Worm (Caenorhabditis elegans): ENCODE data around the gene F32A11.1.

DNA sequence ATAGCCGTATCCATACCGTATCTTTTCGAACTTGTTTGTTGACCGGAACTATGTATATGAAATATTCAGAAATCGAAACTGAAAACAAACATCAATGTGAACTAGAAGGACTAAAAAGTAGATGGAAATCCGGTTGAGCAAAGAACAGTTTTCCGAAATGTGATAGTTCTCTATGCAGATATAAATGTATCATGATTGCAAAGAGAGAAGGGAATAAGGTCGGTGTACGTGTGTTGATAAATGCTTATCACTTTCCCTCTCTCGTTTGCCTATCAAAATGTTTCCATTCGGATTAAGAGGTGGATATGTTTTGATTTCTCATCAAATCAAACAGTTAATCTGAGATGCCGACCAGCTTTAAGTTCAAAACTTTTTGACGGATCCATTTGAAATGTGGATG, 8.9 kb upstream of the F32A11.1 start:
- TF ChIP-seq flt-1 (GFP tag; IDR thresholded peaks at IDR 0.05), result no peak
- TF ChIP-seq klf-2 (GFP tag; conservative IDR thresholded peaks at IDR 0.05), result no peak
- no peak for TF ChIP-seq ref-1 (GFP tag; conservative IDR thresholded peaks at IDR 0.05)
- no peak for TF ChIP-seq cog-1 (tag; optimal IDR thresholded peaks at IDR 0.05)
- TF ChIP-seq ztf-29 (GFP tag; IDR thresholded peaks at IDR 0.05), result no peak
- no peak for TF ChIP-seq ztf-23 (GFP tag; IDR thresholded peaks at IDR 0.05)
- TF ChIP-seq T22C8.4 (GFP tag; IDR thresholded peaks at IDR 0.05), result no peak
- no peak for TF ChIP-seq med-1 (GFP tag; optimal IDR thresholded peaks at IDR 0.05; ENCODE audit: insufficient read depth)
- TF ChIP-seq tab-1 (GFP tag; IDR thresholded peaks at IDR 0.05), result no peak

Measured in whole organism, midembryonic.